Fruit fly (Drosophila melanogaster) whole organism, prepupa: ENCODE data around the gene CG4789.

ENCODE experiments used
- CG10631 ChIP-seq: fragments of 200-800 bp; sonication (Bioruptor generic); optimal IDR thresholded peaks from 2 replicates; lab custom pipeline; 2016; ENCODE audit warnings: missing biosample characterization, missing genetic modification characterization
- CG10669 ChIP-seq: fragments of 200-800 bp; sonication (Bioruptor generic); optimal IDR thresholded peaks from 3 replicates; lab custom pipeline; 2018; ENCODE audit warnings: missing biosample characterization, mild to moderate bottlenecking, missing genetic modification characterization, moderate library complexity
- CG11294 ChIP-seq: fragments of 200-800 bp; sonication (Bioruptor generic); IDR thresholded peaks from 2 replicates; pipeline ENCODE4 v1.3.6; 2022; ENCODE audit warnings: missing biosample characterization, missing genetic modification characterization
- CG11762 ChIP-seq: fragments of 200-800 bp; sonication (Bioruptor generic); optimal IDR thresholded peaks from 3 replicates; lab custom pipeline; 2016; ENCODE audit warnings: missing biosample characterization, missing genetic modification characterization; ENCODE audit not compliant: insufficient read depth
- CG11902 ChIP-seq: fragments of 200-800 bp; sonication (Bioruptor generic); optimal IDR thresholded peaks from 3 replicates; lab custom pipeline; 2016; ENCODE audit warnings: missing biosample characterization, missing genetic modification characterization
- CG15336 ChIP-seq: fragments of 200-800 bp; sonication (Bioruptor generic); IDR thresholded peaks from 2 replicates; pipeline ENCODE4 v1.3.6; 2022; ENCODE audit warnings: missing biosample characterization, missing genetic modification characterization
- CG1621 ChIP-seq: fragments of 200-800 bp; sonication (Bioruptor generic); optimal IDR thresholded peaks from 3 replicates; lab custom pipeline; 2018; ENCODE audit warnings: missing biosample characterization, mild to moderate bottlenecking, missing genetic modification characterization
- CG16779 ChIP-seq: fragments of 200-800 bp; sonication (Bioruptor generic); optimal IDR thresholded peaks from 3 replicates; lab custom pipeline; 2017; ENCODE audit warnings: missing biosample characterization, mild to moderate bottlenecking, missing genetic modification characterization
- CG3032 ChIP-seq: fragments of 200-800 bp; optimal IDR thresholded peaks from 2 replicates; lab custom pipeline; 2019; ENCODE audit warnings: missing biosample characterization, mild to moderate bottlenecking, missing genetic modification characterization, moderate library complexity
- CG31627 ChIP-seq: fragments of 200-800 bp; sonication (Bioruptor generic); optimal IDR thresholded peaks from 3 replicates; lab custom pipeline; 2016; ENCODE audit warnings: missing biosample characterization, missing genetic modification characterization
- CG32006 ChIP-seq: fragments of 200-800 bp; sonication (Bioruptor generic); optimal IDR thresholded peaks from 3 replicates; lab custom pipeline; 2017; ENCODE audit warnings: missing biosample characterization, mild to moderate bottlenecking, missing genetic modification characterization
- CG34406 ChIP-seq: fragments of 200-800 bp; sonication (Bioruptor generic); optimal IDR thresholded peaks from 3 replicates; lab custom pipeline; 2016; ENCODE audit warnings: missing biosample characterization, missing genetic modification characterization
- CG3919 ChIP-seq: fragments of 200-800 bp; sonication (Bioruptor generic); optimal IDR thresholded peaks from 3 replicates; lab custom pipeline; 2016; ENCODE audit warnings: missing biosample characterization, missing genetic modification characterization
- CG4318 ChIP-seq: fragments of 200-800 bp; sonication (Bioruptor generic); optimal IDR thresholded peaks from 3 replicates; lab custom pipeline; 2017; ENCODE audit warnings: missing biosample characterization, mild to moderate bottlenecking, missing genetic modification characterization
- CG6163 ChIP-seq: fragments of 200-800 bp; sonication (Bioruptor generic); IDR thresholded peaks from 3 replicates; pipeline ENCODE4 v1.3.6; 2022; ENCODE audit warnings: missing biosample characterization, missing genetic modification characterization
- CG6792 ChIP-seq: fragments of 200-800 bp; sonication (Bioruptor generic); optimal IDR thresholded peaks from 3 replicates; lab custom pipeline; 2016; ENCODE audit warnings: missing biosample characterization, missing genetic modification characterization
- CG6854 ChIP-seq: fragments of 200-800 bp; sonication (Bioruptor generic); optimal IDR thresholded peaks from 2 replicates; lab custom pipeline; 2017; ENCODE audit warnings: missing biosample characterization, mild to moderate bottlenecking, missing genetic modification characterization
- CG7368 ChIP-seq: fragments of 200-800 bp; sonication (Bioruptor generic); optimal IDR thresholded peaks from 3 replicates; lab custom pipeline; 2016; ENCODE audit warnings: missing biosample characterization, missing genetic modification characterization
- CG8319 ChIP-seq: fragments of 200-800 bp; sonication (Bioruptor generic); optimal IDR thresholded peaks from 3 replicates; lab custom pipeline; 2016; ENCODE audit warnings: missing biosample characterization, missing genetic modification characterization
- CG8632 ChIP-seq: fragments of 200-800 bp; sonication (Bioruptor generic); optimal IDR thresholded peaks from 3 replicates; lab custom pipeline; 2016; ENCODE audit warnings: missing biosample characterization, missing genetic modification characterization
- CG9139 ChIP-seq: fragments of 200-800 bp; sonication (Bioruptor generic); optimal IDR thresholded peaks from 3 replicates; lab custom pipeline; 2017; ENCODE audit warnings: missing biosample characterization, mild to moderate bottlenecking, missing genetic modification characterization
- Eip78C ChIP-seq: fragments of 200-800 bp; sonication (Bioruptor generic); peaks from one replicate; lab custom pipeline; 2016; ENCODE audit warnings: missing biosample characterization, missing genetic modification characterization
- Eip93F ChIP-seq: fragments of 200-800 bp; sonication (Bioruptor generic); optimal IDR thresholded peaks from 2 replicates; lab custom pipeline; 2016; ENCODE audit warnings: missing biosample characterization, mild to moderate bottlenecking, missing genetic modification characterization
- Ets21C ChIP-seq: fragments of 200-800 bp; sonication (Bioruptor generic); optimal IDR thresholded peaks from 3 replicates; lab custom pipeline; 2016; ENCODE audit warnings: missing biosample characterization, missing genetic modification characterization
- Ets96B ChIP-seq: fragments of 200-800 bp; optimal IDR thresholded peaks from 2 replicates; lab custom pipeline; 2019; ENCODE audit warnings: missing biosample characterization, mild to moderate bottlenecking, missing genetic modification characterization, moderate library complexity
- Gug ChIP-seq: fragments of 200-800 bp; sonication (Bioruptor generic); IDR thresholded peaks from 2 replicates; pipeline ENCODE4 v1.3.6; 2022; ENCODE audit warnings: missing biosample characterization, missing genetic modification characterization
- Hr39 ChIP-seq: fragments of 200-800 bp; sonication (Bioruptor generic); optimal IDR thresholded peaks from 2 replicates; lab custom pipeline; 2016; ENCODE audit warnings: missing biosample characterization, missing genetic modification characterization
- Hr4 ChIP-seq: fragments of 200-800 bp; sonication (Bioruptor generic); optimal IDR thresholded peaks from 3 replicates; lab custom pipeline; 2016; ENCODE audit warnings: missing biosample characterization, missing genetic modification characterization
- Met ChIP-seq: fragments of 200-800 bp; sonication (Bioruptor generic); optimal IDR thresholded peaks from 3 replicates; lab custom pipeline; 2016; ENCODE audit warnings: missing biosample characterization, missing genetic modification characterization
- OdsH ChIP-seq: fragments of 200-800 bp; sonication (Bioruptor generic); optimal IDR thresholded peaks from 3 replicates; lab custom pipeline; 2016; ENCODE audit warnings: missing biosample characterization, missing genetic modification characterization
- Smox ChIP-seq: fragments of 200-800 bp; sonication (Bioruptor generic); optimal IDR thresholded peaks from 3 replicates; lab custom pipeline; 2016; ENCODE audit warnings: missing biosample characterization, missing genetic modification characterization
- Sox102F ChIP-seq: fragments of 200-800 bp; sonication (Bioruptor generic); optimal IDR thresholded peaks from 2 replicates; lab custom pipeline; 2016; ENCODE audit warnings: missing biosample characterization, mild to moderate bottlenecking, missing genetic modification characterization
- Sox14 ChIP-seq: fragments of 200-800 bp; sonication (Bioruptor generic); optimal IDR thresholded peaks from 3 replicates; lab custom pipeline; 2016; ENCODE audit warnings: missing biosample characterization, missing genetic modification characterization
- Sox15 ChIP-seq: fragments of 200-800 bp; sonication (Bioruptor generic); optimal IDR thresholded peaks from 3 replicates; lab custom pipeline; 2016; ENCODE audit warnings: missing biosample characterization, missing genetic modification characterization
- achi ChIP-seq: fragments of 200-800 bp; sonication (Bioruptor generic); optimal IDR thresholded peaks from 3 replicates; lab custom pipeline; 2016; ENCODE audit warnings: missing biosample characterization, missing genetic modification characterization
- acj6 ChIP-seq: fragments of 200-800 bp; sonication (Bioruptor generic); optimal IDR thresholded peaks from 3 replicates; lab custom pipeline; 2016; ENCODE audit warnings: missing biosample characterization, missing genetic modification characterization
- cyc ChIP-seq: fragments of 200-800 bp; sonication (Bioruptor generic); optimal IDR thresholded peaks from 3 replicates; lab custom pipeline; 2016; ENCODE audit warnings: missing biosample characterization, missing genetic modification characterization
- dsx ChIP-seq: fragments of 200-800 bp; optimal IDR thresholded peaks from 3 replicates; lab custom pipeline; 2019; ENCODE audit warnings: missing biosample characterization, mild to moderate bottlenecking, missing genetic modification characterization, moderate library complexity; ENCODE audit not compliant: poor library complexity, severe bottlenecking
- eg ChIP-seq: fragments of 200-800 bp; sonication (Bioruptor generic); IDR thresholded peaks from 3 replicates; pipeline ENCODE4 v1.3.6; 2022; ENCODE audit warnings: missing biosample characterization, missing genetic modification characterization
- esn ChIP-seq: fragments of 200-800 bp; sonication (Bioruptor generic); optimal IDR thresholded peaks from 2 replicates; lab custom pipeline; 2016; ENCODE audit warnings: missing biosample characterization, mild to moderate bottlenecking, missing genetic modification characterization, moderate library complexity
- fd59A ChIP-seq: fragments of 200-800 bp; sonication (Bioruptor generic); optimal IDR thresholded peaks from 2 replicates; lab custom pipeline; 2017; ENCODE audit warnings: missing biosample characterization, mild to moderate bottlenecking, missing genetic modification characterization, missing genetic modification reagents
- fkh ChIP-seq: fragments of 200-800 bp; sonication (Bioruptor generic); optimal IDR thresholded peaks from 3 replicates; lab custom pipeline; 2017; ENCODE audit warnings: missing biosample characterization, mild to moderate bottlenecking, missing genetic modification characterization, moderate library complexity
- lz ChIP-seq: fragments of 200-800 bp; sonication (Bioruptor generic); optimal IDR thresholded peaks from 3 replicates; lab custom pipeline; 2016; ENCODE audit warnings: missing biosample characterization, missing genetic modification characterization
- net ChIP-seq: fragments of 200-800 bp; sonication (Bioruptor generic); optimal IDR thresholded peaks from 3 replicates; lab custom pipeline; 2016; ENCODE audit warnings: missing biosample characterization, missing genetic modification characterization
- pdm3 ChIP-seq: fragments of 200-800 bp; sonication (Bioruptor generic); optimal IDR thresholded peaks from 3 replicates; lab custom pipeline; 2016; ENCODE audit warnings: missing biosample characterization, missing genetic modification characterization
- salr ChIP-seq, 2 experiments: fragments of 200-800 bp; sonication (Bioruptor generic); optimal IDR thresholded peaks; 3 replicates each; lab custom pipeline; 2016 to 2018; ENCODE audit warnings: missing biosample characterization in 2 of 2, missing genetic modification characterization in 2 of 2, mild to moderate bottlenecking in 1 of 2
- spab ChIP-seq: fragments of 200-800 bp; sonication (Bioruptor generic); optimal IDR thresholded peaks from 2 replicates; lab custom pipeline; 2017; ENCODE audit warnings: missing biosample characterization, mild to moderate bottlenecking, missing genetic modification characterization, missing genetic modification reagents
- svp ChIP-seq: fragments of 200-800 bp; sonication (Bioruptor generic); peaks from one replicate; lab custom pipeline; 2016; ENCODE audit warnings: missing biosample characterization, missing genetic modification characterization
- topi ChIP-seq: fragments of 200-800 bp; sonication (Bioruptor generic); optimal IDR thresholded peaks from 3 replicates; lab custom pipeline; 2016; ENCODE audit warnings: missing biosample characterization, missing genetic modification characterization
- vri ChIP-seq: fragments of 200-800 bp; sonication (Bioruptor generic); optimal IDR thresholded peaks from 3 replicates; lab custom pipeline; 2016; ENCODE audit warnings: missing biosample characterization, mild to moderate bottlenecking, missing genetic modification characterization

Gene CG4789

DNA sequence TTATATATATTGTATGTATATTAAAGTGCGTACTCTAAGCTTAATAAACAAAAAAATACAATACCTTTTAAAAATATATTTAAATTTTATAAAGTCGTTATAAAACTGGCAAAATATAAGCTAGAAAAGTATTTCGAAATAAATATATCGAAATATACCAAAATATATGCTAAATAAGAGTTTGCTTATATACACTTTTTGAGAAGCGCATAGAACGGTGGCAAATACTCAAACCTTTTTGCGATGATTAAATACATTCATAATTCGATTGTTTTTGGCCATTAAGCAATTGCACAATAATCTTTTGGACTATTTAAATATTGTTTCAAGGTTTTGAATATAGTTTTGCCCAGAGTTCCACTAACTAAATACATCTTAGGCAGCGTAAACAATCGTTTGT is 8.4 kb downstream of the CG4789 start:
- TF ChIP-seq CG7368 (GFP tag; lab: Kevin White, UChicago): no peak

DNA sequence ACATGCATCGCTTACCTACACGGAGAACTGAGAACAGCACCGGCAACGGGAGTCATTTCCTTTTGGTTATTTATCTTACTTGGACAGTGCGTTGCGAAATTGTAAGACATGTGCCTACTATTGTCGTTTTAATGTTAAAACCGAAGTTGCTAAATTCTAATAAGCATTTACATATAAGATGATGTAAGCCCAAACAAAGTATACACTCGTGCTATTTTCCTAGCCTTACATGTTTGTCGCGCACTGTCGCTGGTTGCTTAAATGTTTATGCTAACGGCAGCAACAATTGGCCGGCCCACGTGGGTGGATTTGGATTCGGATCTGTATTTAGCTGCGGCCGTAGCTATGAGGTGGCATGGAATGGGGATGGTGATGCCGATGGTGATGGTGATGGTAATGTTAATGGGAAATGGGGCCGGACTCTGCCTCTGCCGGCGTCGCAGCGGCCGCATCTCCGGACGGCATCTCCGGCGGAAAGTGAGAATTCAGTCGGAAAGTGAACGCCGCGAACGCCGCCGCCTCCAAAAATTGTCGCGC is 10.6 kb downstream of the CG4789 start, which contains the start of gene CG4829:
Gene CG4829 (plus strand): TSS at position 487 of the 537 bp plus-strand sequence.
- peak; percentile 50 for TF ChIP-seq pdm3 (GFP tag; lab: Kevin White, UChicago)
- peak; percentile 36 for TF ChIP-seq acj6
- TF ChIP-seq CG6163 (GFP tag; lab: Robert Waterston, UW): peak; percentile 77
- peak; percentile 65 for TF ChIP-seq svp (GFP tag; lab: Kevin White, UChicago)
- peak; percentile 39 for TF ChIP-seq fkh (GFP tag; lab: Kevin White, UChicago)
- TF ChIP-seq CG32006 (GFP tag; lab: Kevin White, UChicago): peak; percentile 58
- TF ChIP-seq CG10669 (GFP tag; lab: Kevin White, UChicago): peak; percentile 55
- peak; percentile 58 for TF ChIP-seq CG31627
- TF ChIP-seq Sox15 (GFP tag; lab: Kevin White, UChicago): peak; percentile 18
- TF ChIP-seq CG6792 (GFP tag; lab: Kevin White, UChicago): peak; percentile 25
- TF ChIP-seq net: peak; percentile 18
- peak; percentile 45 for TF ChIP-seq Ets96B (tag; lab: Kevin White, UChicago)
- TF ChIP-seq topi (GFP tag; lab: Kevin White, UChicago): peak; percentile 64
- TF ChIP-seq vri (GFP tag; lab: Kevin White, UChicago): no peak
- TF ChIP-seq CG7368 (GFP tag; lab: Kevin White, UChicago): peak; percentile 38
- peak; percentile 19 for TF ChIP-seq CG1621 (tag; lab: Kevin White, UChicago)
- TF ChIP-seq Hr39 (GFP tag; lab: Kevin White, UChicago): peak; percentile 53
- peak; percentile 29 for TF ChIP-seq CG34406 (GFP tag; lab: Kevin White, UChicago)
- TF ChIP-seq Gug (GFP tag; lab: Robert Waterston, UW): peak; percentile 62
- TF ChIP-seq dsx (GFP tag; lab: Kevin White, UChicago): peak; percentile 14
- TF ChIP-seq CG11762 (GFP tag; lab: Kevin White, UChicago): peak; percentile 5
- peak; percentile 65 for TF ChIP-seq CG3919
- TF ChIP-seq CG15336: peak; percentile 67; the same call in 1 of the 2 replicates
- peak; percentile 45 for TF ChIP-seq esn (GFP tag; lab: Kevin White, UChicago)
- peak; percentile 48 for TF ChIP-seq OdsH (GFP tag; lab: Kevin White, UChicago)
- TF ChIP-seq CG3032: peak; percentile 21
- no peak for TF ChIP-seq CG9139 (GFP tag; lab: Kevin White, UChicago)
- TF ChIP-seq CG4318 (GFP tag; lab: Kevin White, UChicago): no peak
- TF ChIP-seq Smox (GFP tag; lab: Kevin White, UChicago): no peak
- peak; percentile 42 for TF ChIP-seq lz (GFP tag; lab: Kevin White, UChicago)
- TF ChIP-seq CG11294: no peak
- no peak for TF ChIP-seq CG16779 (tag; lab: Kevin White, UChicago)
- TF ChIP-seq fd59A (GFP tag; lab: Kevin White, UChicago): no peak
- TF ChIP-seq Eip78C (GFP tag; lab: Kevin White, UChicago): peak; percentile 85
- no peak for TF ChIP-seq CG6854 (GFP tag; lab: Kevin White, UChicago)
- TF ChIP-seq Met (GFP tag; lab: Kevin White, UChicago): peak; percentile 23
- no peak for TF ChIP-seq Eip93F (GFP tag; lab: Kevin White, UChicago)
- peak; percentile 38 for TF ChIP-seq CG10631 (GFP tag; lab: Kevin White, UChicago)
- TF ChIP-seq cyc (GFP tag; lab: Kevin White, UChicago): peak; percentile 63
- peak; percentile 23 for TF ChIP-seq Sox14
- peak; percentile 79 for TF ChIP-seq eg (GFP tag; lab: Robert Waterston, UW)
- peak; percentile 43 for TF ChIP-seq CG11902 (GFP tag; lab: Kevin White, UChicago)
- peak; percentile 35 for TF ChIP-seq achi (GFP tag; lab: Kevin White, UChicago)
- no peak for TF ChIP-seq salr (GFP tag; optimal IDR thresholded peaks at IDR 0.05; lab: Kevin White, UChicago)
- peak; percentile 26 for TF ChIP-seq Sox102F (GFP tag; lab: Kevin White, UChicago)
- peak; percentile 19 for TF ChIP-seq CG8319 (GFP tag; lab: Kevin White, UChicago)
- TF ChIP-seq spab: no peak
- TF ChIP-seq CG8632 (GFP tag; lab: Kevin White, UChicago): peak; percentile 31
- TF ChIP-seq Ets21C (GFP tag; lab: Kevin White, UChicago): peak; percentile 3
- TF ChIP-seq Hr4: peak; percentile 41
